Fruit fly (Drosophila melanogaster) whole organism, embryonic: ENCODE data around the gene NijC.
A peak's percentile ranks its signal among the peaks of the same experiment; 100 is the strongest.

Source experiments
- ATbp ChIP-seq: fragments of 200-800 bp; sonication (Bioruptor generic); optimal IDR thresholded peaks from 2 replicates; lab custom pipeline; 2017; ENCODE audit warnings: missing biosample characterization, mild to moderate bottlenecking, missing genetic modification characterization, missing genetic modification reagents
- Adf1 ChIP-seq: fragments of 200-800 bp; sonication (Bioruptor generic); IDR thresholded peaks from 2 replicates; pipeline ENCODE4 v1.3.6; 2022; ENCODE audit warnings: missing biosample characterization, missing genetic modification characterization
- CG10209 ChIP-seq: fragments of 200-800 bp; sonication (Bioruptor generic); optimal IDR thresholded peaks from 3 replicates; lab custom pipeline; 2017; ENCODE audit warnings: missing biosample characterization, mild to moderate bottlenecking, missing genetic modification characterization, missing genetic modification reagents
- CG12236 ChIP-seq: fragments of 200-800 bp; sonication (Bioruptor generic); optimal IDR thresholded peaks from 2 replicates; lab custom pipeline; 2016; ENCODE audit warnings: missing biosample characterization, missing genetic modification characterization
- CG14710 ChIP-seq: fragments of 200-800 bp; sonication (Bioruptor generic); optimal IDR thresholded peaks from 3 replicates; lab custom pipeline; 2019; ENCODE audit warnings: missing biosample characterization, mild to moderate bottlenecking, missing genetic modification characterization, moderate library complexity
- CG15601 ChIP-seq: fragments of 200-800 bp; sonication (Bioruptor generic); optimal IDR thresholded peaks from 3 replicates; lab custom pipeline; 2019; ENCODE audit warnings: missing biosample characterization, mild to moderate bottlenecking, missing genetic modification characterization, moderate library complexity
- CG16813 ChIP-seq: fragments of 200-800 bp; sonication (Bioruptor generic); IDR thresholded peaks from 3 replicates; pipeline ENCODE4 v1.3.6; 2022; ENCODE audit warnings: missing biosample characterization, missing genetic modification characterization; ENCODE audit not compliant: partially characterized antibody
- CG17328 ChIP-seq: fragments of 200-800 bp; sonication (Bioruptor generic); IDR thresholded peaks from 2 replicates; pipeline ENCODE4 v1.3.6; 2022; ENCODE audit warnings: missing biosample characterization, missing genetic modification characterization
- CG17359 ChIP-seq: fragments of 200-800 bp; sonication (Bioruptor generic); optimal IDR thresholded peaks from 3 replicates; lab custom pipeline; 2018; ENCODE audit warnings: missing biosample characterization, mild to moderate bottlenecking, missing genetic modification characterization, moderate library complexity
- CG3838 ChIP-seq: fragments of 200-800 bp; sonication (Bioruptor generic); optimal IDR thresholded peaks from 3 replicates; lab custom pipeline; 2016; ENCODE audit warnings: missing biosample characterization, missing genetic modification characterization
- CG3847 ChIP-seq: fragments of 200-800 bp; sonication (Bioruptor generic); IDR thresholded peaks from 2 replicates; pipeline ENCODE4 v1.3.6; 2022; ENCODE audit warnings: missing biosample characterization, missing genetic modification characterization
- CG4328 ChIP-seq: fragments of 200-800 bp; sonication (Bioruptor generic); optimal IDR thresholded peaks from 3 replicates; lab custom pipeline; 2017; ENCODE audit warnings: missing biosample characterization, missing genetic modification reagents, missing genetic modification characterization
- CG6175 ChIP-seq: fragments of 200-800 bp; sonication (Bioruptor generic); IDR thresholded peaks from 3 replicates; pipeline ENCODE4 v1.3.6; 2022; ENCODE audit warnings: missing biosample characterization, missing genetic modification characterization
- CG7987 ChIP-seq: fragments of 200-800 bp; sonication (Bioruptor generic); optimal IDR thresholded peaks from 2 replicates; lab custom pipeline; 2018; ENCODE audit warnings: missing biosample characterization, mild to moderate bottlenecking, missing genetic modification characterization, moderate library complexity
- CrebB ChIP-seq: fragments of 200-800 bp; sonication (Bioruptor generic); optimal IDR thresholded peaks from 3 replicates; lab custom pipeline; 2018; ENCODE audit warnings: missing biosample characterization, mild to moderate bottlenecking, missing genetic modification characterization
- Dek ChIP-seq: fragments of 200-800 bp; sonication (Bioruptor generic); optimal IDR thresholded peaks from 3 replicates; lab custom pipeline; 2019; ENCODE audit warnings: missing biosample characterization, mild to moderate bottlenecking, missing genetic modification characterization, moderate library complexity
- Dip2 ChIP-seq: fragments of 200-800 bp; sonication (Bioruptor generic); IDR thresholded peaks from 2 replicates; pipeline ENCODE4 v1.3.6; 2022; ENCODE audit warnings: missing biosample characterization, missing genetic modification characterization
- Gsc ChIP-seq: fragments of 200-800 bp; sonication (Bioruptor generic); IDR thresholded peaks from 2 replicates; pipeline ENCODE4 v1.3.6; 2022; ENCODE audit warnings: missing biosample characterization, missing genetic modification characterization
- Jarid2 ChIP-seq: fragments of 200-800 bp; sonication (Bioruptor generic); optimal IDR thresholded peaks from 3 replicates; lab custom pipeline; 2017; ENCODE audit warnings: mild to moderate bottlenecking, missing biosample characterization, missing genetic modification reagents, missing genetic modification characterization
- NC2α ChIP-seq: fragments of 200-800 bp; sonication (Bioruptor generic); optimal IDR thresholded peaks from 2 replicates; lab custom pipeline; 2016; ENCODE audit warnings: missing biosample characterization, missing genetic modification characterization
- NFAT ChIP-seq: fragments of 200-800 bp; sonication (Bioruptor generic); IDR thresholded peaks from 2 replicates; pipeline ENCODE4 v1.3.6; 2022; ENCODE audit warnings: missing biosample characterization, missing genetic modification characterization
- Pdp1 ChIP-seq, 2 experiments: fragments of 200-800 bp; sonication (Bioruptor generic); optimal IDR thresholded peaks; 3 replicates each; lab custom pipeline; 2016; ENCODE audit warnings: missing biosample characterization in 2 of 2, missing genetic modification characterization in 2 of 2, mild to moderate bottlenecking in 1 of 2, moderate library complexity in 1 of 2
- Sox100B ChIP-seq: fragments of 200-800 bp; sonication (Bioruptor generic); optimal IDR thresholded peaks from 3 replicates; lab custom pipeline; 2018; ENCODE audit warnings: missing biosample characterization, mild to moderate bottlenecking, missing genetic modification characterization
- Vsx1 ChIP-seq: fragments of 200-800 bp; sonication (Bioruptor generic); optimal IDR thresholded peaks from 2 replicates; lab custom pipeline; 2017; ENCODE audit warnings: missing biosample characterization, mild to moderate bottlenecking, missing genetic modification characterization, missing genetic modification reagents
- ac ChIP-seq: fragments of 200-800 bp; sonication (Bioruptor generic); optimal IDR thresholded peaks from 3 replicates; lab custom pipeline; 2017; ENCODE audit warnings: missing biosample characterization, mild to moderate bottlenecking, missing genetic modification characterization
- amos ChIP-seq: fragments of 200-800 bp; sonication (Bioruptor generic); IDR thresholded peaks from 2 replicates; pipeline ENCODE4 v1.3.6; 2022; ENCODE audit warnings: missing biosample characterization, missing genetic modification characterization; ENCODE audit not compliant: partially characterized antibody
- bigmax ChIP-seq: fragments of 200-800 bp; sonication (Bioruptor generic); optimal IDR thresholded peaks from 2 replicates; lab custom pipeline; 2018; ENCODE audit warnings: missing biosample characterization, mild to moderate bottlenecking, missing genetic modification characterization
- chinmo ChIP-seq: fragments of 200-800 bp; sonication (Bioruptor generic); IDR thresholded peaks from 4 replicates; pipeline ENCODE4 v1.3.6; 2022; ENCODE audit warnings: missing biosample characterization, missing genetic modification characterization; ENCODE audit not compliant: partially characterized antibody
- croc ChIP-seq: fragments of 200-800 bp; sonication (Bioruptor generic); conservative IDR thresholded peaks from 3 replicates; pipeline ENCODE4 v1.3.6; 2022; ENCODE audit warnings: missing biosample characterization, missing genetic modification characterization
- gsb ChIP-seq: fragments of 200-800 bp; sonication (Bioruptor generic); IDR thresholded peaks from 2 replicates; pipeline ENCODE4 v1.3.6; 2022; ENCODE audit warnings: missing biosample characterization, missing genetic modification characterization
- gt ChIP-seq: fragments of 200-800 bp; sonication (Bioruptor generic); IDR thresholded peaks from 2 replicates; pipeline ENCODE4 v1.3.6; 2022; ENCODE audit warnings: missing biosample characterization, missing genetic modification characterization
- hb ChIP-seq: fragments of 200-800 bp; sonication (Bioruptor generic); IDR thresholded peaks from 3 replicates; pipeline ENCODE4 v1.3.6; 2022; ENCODE audit warnings: missing biosample characterization, missing genetic modification characterization; ENCODE audit not compliant: partially characterized antibody
- kah ChIP-seq: fragments of 200-800 bp; sonication (Bioruptor generic); optimal IDR thresholded peaks from 2 replicates; lab custom pipeline; 2018; ENCODE audit warnings: missing biosample characterization, mild to moderate bottlenecking, missing genetic modification characterization
- kni ChIP-seq: fragments of 200-800 bp; sonication (Bioruptor generic); optimal IDR thresholded peaks from 3 replicates; lab custom pipeline; 2017; ENCODE audit warnings: mild to moderate bottlenecking, missing biosample characterization, missing genetic modification reagents, missing genetic modification characterization
- lilli ChIP-seq: fragments of 200-800 bp; sonication (Bioruptor generic); optimal IDR thresholded peaks from 3 replicates; lab custom pipeline; 2016; ENCODE audit warnings: missing biosample characterization, missing genetic modification characterization
- mld ChIP-seq: fragments of 200-800 bp; sonication (Bioruptor generic); IDR thresholded peaks from 3 replicates; pipeline ENCODE4 v1.3.6; 2022; ENCODE audit warnings: missing biosample characterization, missing genetic modification characterization; ENCODE audit not compliant: partially characterized antibody
- nerfin-1 ChIP-seq: fragments of 200-800 bp; sonication (Bioruptor generic); optimal IDR thresholded peaks from 3 replicates; lab custom pipeline; 2019; ENCODE audit warnings: missing biosample characterization, mild to moderate bottlenecking, missing genetic modification characterization, moderate library complexity
- org-1 ChIP-seq: fragments of 200-800 bp; sonication (Bioruptor generic); optimal IDR thresholded peaks from 2 replicates; lab custom pipeline; 2017; ENCODE audit warnings: missing biosample characterization, missing genetic modification characterization
- pfk ChIP-seq: fragments of 200-800 bp; sonication (Bioruptor generic); optimal IDR thresholded peaks from 2 replicates; lab custom pipeline; 2018; ENCODE audit warnings: missing biosample characterization, mild to moderate bottlenecking, missing genetic modification characterization, moderate library complexity
- shn ChIP-seq: fragments of 200-800 bp; sonication (Bioruptor generic); optimal IDR thresholded peaks from 3 replicates; lab custom pipeline; 2016; ENCODE audit warnings: missing biosample characterization, missing genetic modification characterization
- sisA ChIP-seq: fragments of 200-800 bp; sonication (Bioruptor generic); IDR thresholded peaks from 2 replicates; pipeline ENCODE4 v1.3.6; 2022; ENCODE audit warnings: missing biosample characterization, missing genetic modification characterization
- slou ChIP-seq: fragments of 200-800 bp; sonication (Bioruptor generic); optimal IDR thresholded peaks from 3 replicates; lab custom pipeline; 2016; ENCODE audit warnings: missing biosample characterization, missing genetic modification characterization
- so ChIP-seq: fragments of 200-800 bp; sonication (Bioruptor generic); IDR thresholded peaks from 3 replicates; pipeline ENCODE4 v1.3.6; 2022; ENCODE audit warnings: missing biosample characterization, missing genetic modification characterization
- sob ChIP-seq: fragments of 200-800 bp; sonication (Bioruptor generic); IDR thresholded peaks from 2 replicates; pipeline ENCODE4 v1.3.6; 2022; ENCODE audit warnings: missing biosample characterization, missing genetic modification characterization
- sqz ChIP-seq: fragments of 200-800 bp; sonication (Bioruptor generic); optimal IDR thresholded peaks from 3 replicates; lab custom pipeline; 2018; ENCODE audit warnings: missing biosample characterization, mild to moderate bottlenecking, missing genetic modification characterization
- ssp ChIP-seq: fragments of 200-800 bp; sonication (Bioruptor generic); IDR thresholded peaks from 2 replicates; pipeline ENCODE4 v1.3.6; 2022; ENCODE audit warnings: missing biosample characterization, missing genetic modification characterization
- twi ChIP-seq: fragments of 200-800 bp; optimal IDR thresholded peaks from 2 replicates; lab custom pipeline; 2019; ENCODE audit warnings: missing biosample characterization, mild to moderate bottlenecking, missing genetic modification characterization, moderate library complexity
- wdn ChIP-seq: fragments of 200-800 bp; sonication (Bioruptor generic); IDR thresholded peaks from 2 replicates; pipeline ENCODE4 v1.3.6; 2022; ENCODE audit warnings: missing biosample characterization, missing genetic modification characterization
- zfh1 ChIP-seq: fragments of 200-800 bp; sonication (Bioruptor generic); IDR thresholded peaks from 3 replicates; pipeline ENCODE4 v1.3.6; 2022; ENCODE audit warnings: missing biosample characterization, missing genetic modification characterization

The NijC gene

DNA sequence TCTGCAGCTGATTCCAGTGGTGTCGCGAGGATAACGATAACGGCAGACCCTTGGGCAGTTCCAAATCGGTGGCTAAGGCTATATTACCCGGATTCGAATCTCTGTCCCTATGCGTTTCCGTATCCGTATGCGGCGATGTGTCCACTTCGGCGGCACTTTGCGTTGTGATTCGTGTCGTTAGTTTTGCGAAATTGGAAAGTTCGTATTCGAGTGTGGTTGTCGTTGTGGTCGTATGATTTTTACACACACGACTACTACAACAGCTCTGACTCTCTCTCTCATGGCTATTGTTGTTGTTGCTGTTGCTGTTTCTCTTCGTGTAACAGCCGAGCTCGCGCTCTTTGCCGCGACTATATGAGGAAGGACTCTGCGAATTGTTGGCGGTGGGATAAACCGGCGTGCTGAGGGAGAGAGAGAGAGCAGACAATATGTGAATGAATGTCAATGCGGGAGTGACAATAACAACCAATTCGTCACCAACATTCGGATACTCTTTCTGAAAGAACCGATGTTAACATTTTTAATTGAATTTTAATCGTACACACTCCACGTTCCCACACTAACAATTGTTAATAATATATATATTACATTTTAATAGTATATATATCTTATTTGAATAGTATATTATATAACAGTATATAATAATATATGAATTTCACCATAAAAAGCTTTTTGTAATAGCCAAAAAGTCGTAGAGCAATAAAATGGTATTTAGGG, 24.9 kb downstream of the NijC start (continued):
- TF ChIP-seq shn (no peak), CG3838 (GFP tag; lab: Kevin White, UChicago) (no peak), Dek (tag; lab: Kevin White, UChicago) (peak; percentile 37), CG6175 (GFP tag; lab: Robert Waterston, UW) (no peak), CG14710 (peak; percentile 3), kah (GFP tag; lab: Kevin White, UChicago) (no peak), CG10209 (GFP tag; lab: Kevin White, UChicago) (peak; percentile 2), sisA (GFP tag; lab: Robert Waterston, UW) (no peak), croc (no peak), twi (no peak), CrebB (tag; lab: Kevin White, UChicago) (no peak), hb (no peak), NC2α (GFP tag; lab: Kevin White, UChicago) (no peak), CG7987 (no peak), CG12236 (GFP tag; lab: Kevin White, UChicago) (no peak), Sox100B (GFP tag; lab: Kevin White, UChicago) (peak; percentile 52), amos (GFP tag; lab: Robert Waterston, UW) (no peak; the same call in 1 of the 2 replicates), CG15601 (peak; percentile 1), slou (GFP tag; lab: Kevin White, UChicago) (no peak), NFAT (GFP tag; lab: Robert Waterston, UW) (peak; percentile 30; the same call in 1 of the 2 replicates), CG4328 (GFP tag; lab: Kevin White, UChicago) (no peak), Gsc (GFP tag; lab: Robert Waterston, UW) (no peak), bigmax (no peak), CG17328 (GFP tag; lab: Robert Waterston, UW) (no peak), sqz (GFP tag; lab: Kevin White, UChicago) (no peak), org-1 (GFP tag; lab: Kevin White, UChicago) (peak; percentile 18), Vsx1 (no peak), ATbp (peak; percentile 9), ssp (no peak), sob (no peak), nerfin-1 (no peak), chinmo (0 out of 4 replicates have a peak, but pooled peaks have one; percentile 79), mld (GFP tag; lab: Robert Waterston, UW) (no peak), ac (GFP tag; lab: Kevin White, UChicago) (no peak), wdn (GFP tag; lab: Robert Waterston, UW) (no peak), Adf1 (no peak; the same call in 1 of the 2 replicates), gsb (GFP tag; lab: Robert Waterston, UW) (no peak), lilli (peak; percentile 11), Pdp1 (GFP tag; optimal IDR thresholded peaks at IDR 0.05; lab: Kevin White, UChicago) (peak in 1 of 2 experiments; percentile 18), Dip2 (GFP tag; lab: Robert Waterston, UW) (no peak), CG3847 (GFP tag; lab: Robert Waterston, UW) (no peak), pfk (GFP tag; lab: Kevin White, UChicago) (no peak), Jarid2 (no peak), gt (no peak), CG16813 (GFP tag; lab: Robert Waterston, UW) (no peak), CG17359 (tag; lab: Kevin White, UChicago) (no peak), so (GFP tag; lab: Robert Waterston, UW) (no peak), zfh1 (GFP tag; lab: Robert Waterston, UW) (no peak; the same call in 2 of the 3 replicates), kni (GFP tag; lab: Kevin White, UChicago) (no peak)
